Worm (Caenorhabditis elegans) whole organism, young adult: ENCODE results near the gene Y105C5A.1285.

Experiments
- B0019.2 ChIP-seq: fragments of 200-800 bp; sonication (Bioruptor generic); conservative IDR thresholded peaks from 2 replicates; pipeline ENCODE4 v1.3.6; 2022; ENCODE audit warnings: missing genetic modification reagents, missing genetic modification characterization, missing compliant biosample characterization
- B0035.1 ChIP-seq: sonication (generic microtip); optimal IDR thresholded peaks from 2 replicates; lab custom pipeline; 2016; ENCODE audit warnings: missing genetic modification characterization, mild to moderate bottlenecking, missing compliant biosample characterization, missing genotype, missing genetic modification reagents
- B0261.1 ChIP-seq: sonication (generic microtip); optimal IDR thresholded peaks from 2 replicates; lab custom pipeline; 2016; ENCODE audit warnings: mild to moderate bottlenecking, missing genetic modification characterization, moderate library complexity, missing compliant biosample characterization
- C06A6.2 ChIP-seq: fragments of 200-800 bp; sonication (Bioruptor generic); conservative IDR thresholded peaks from 2 replicates; pipeline ENCODE4 v1.3.6; 2022; ENCODE audit warnings: missing genetic modification characterization, missing compliant biosample characterization
- D2030.7 ChIP-seq: fragments of 200-800 bp; sonication (Bioruptor generic); IDR thresholded peaks from 2 replicates; pipeline ENCODE4 v1.3.6; 2022; ENCODE audit warnings: missing genetic modification reagents, missing genetic modification characterization, missing compliant biosample characterization
- K12H6.12 ChIP-seq: fragments of 200-800 bp; sonication (Bioruptor generic); optimal IDR thresholded peaks from 2 replicates; lab custom pipeline; 2018; ENCODE audit warnings: mild to moderate bottlenecking, missing genetic modification characterization, missing compliant biosample characterization
- T26A5.8 ChIP-seq: sonication (generic microtip); optimal IDR thresholded peaks from 2 replicates; lab custom pipeline; 2016; ENCODE audit warnings: missing genetic modification characterization, missing compliant biosample characterization
- Y95B8A.8 ChIP-seq: fragments of 200-800 bp; sonication (Bioruptor generic); IDR thresholded peaks from 2 replicates; pipeline ENCODE4 v1.3.6; 2022; ENCODE audit warnings: missing genetic modification reagents, missing genetic modification characterization, missing compliant biosample characterization
- ama-1 ChIP-seq, 3 experiments: fragments of 150-350 bp in 1 of 3; sonication (generic microtip) in 2 of 3; optimal IDR thresholded peaks; 2 replicates each; lab custom pipeline; 2014 to 2018; ENCODE audit warnings: missing biosample characterization in 2 of 3, missing genetic modification characterization in 2 of 3, missing genetic modification reagents in 2 of 3
- atf-7 ChIP-seq: sonication (generic microtip); optimal IDR thresholded peaks from 2 replicates; lab custom pipeline; 2017; ENCODE audit warnings: mild to moderate bottlenecking, missing genetic modification characterization, missing compliant biosample characterization
- attf-6 ChIP-seq: fragments of 200-800 bp; sonication (Bioruptor generic); IDR thresholded peaks from 2 replicates; pipeline ENCODE4 v1.3.6; 2022; ENCODE audit warnings: missing genetic modification reagents, missing genetic modification characterization, missing compliant biosample characterization
- bed-1 ChIP-seq: fragments of 200-800 bp; sonication (Bioruptor generic); IDR thresholded peaks from 2 replicates; pipeline ENCODE4 v1.3.6; 2022; ENCODE audit warnings: missing genetic modification reagents, missing genetic modification characterization, missing compliant biosample characterization
- cebp-1 ChIP-seq, 2 experiments: fragments of 200-800 bp in 1 of 2; sonication (Bioruptor generic) in 1 of 2; sonication (generic microtip) in 1 of 2; IDR thresholded peaks in 1 of 2; optimal IDR thresholded peaks in 1 of 2; 2 replicates each; pipeline versions ENCODE4 v1.3.6 to Lab custom; 2017 to 2022; ENCODE audit warnings: missing compliant biosample characterization in 2 of 2, missing genetic modification characterization in 2 of 2, mild to moderate bottlenecking in 1 of 2, missing genetic modification reagents in 1 of 2, moderate library complexity in 1 of 2
- cebp-2 ChIP-seq: fragments of 200-800 bp; sonication (Bioruptor generic); IDR thresholded peaks from 2 replicates; pipeline ENCODE4 v1.3.6; 2022; ENCODE audit warnings: missing genetic modification characterization, missing compliant biosample characterization
- ceh-100 ChIP-seq: fragments of 200-800 bp; sonication (Bioruptor generic); IDR thresholded peaks from 2 replicates; pipeline ENCODE4 v1.3.6; 2022; ENCODE audit warnings: missing genetic modification reagents, missing genetic modification characterization, missing compliant biosample characterization
- ceh-58 ChIP-seq: fragments of 200-800 bp; sonication (Bioruptor generic); IDR thresholded peaks from 2 replicates; pipeline ENCODE4 v1.3.6; 2022; ENCODE audit warnings: missing genetic modification characterization, missing compliant biosample characterization
- chd-7 ChIP-seq: sonication (generic microtip); optimal IDR thresholded peaks from 2 replicates; lab custom pipeline; 2016; ENCODE audit warnings: mild to moderate bottlenecking, missing genetic modification characterization, moderate library complexity, missing compliant biosample characterization
- dox-1 ChIP-seq: fragments of 200-800 bp; sonication (Bioruptor generic); IDR thresholded peaks from 2 replicates; pipeline ENCODE4 v1.3.6; 2022; ENCODE audit warnings: missing genetic modification reagents, missing genetic modification characterization, missing compliant biosample characterization
- ekl-4 ChIP-seq: fragments of 200-800 bp; sonication (Bioruptor generic); IDR thresholded peaks from 2 replicates; pipeline ENCODE4 v1.3.6; 2022; ENCODE audit warnings: missing genetic modification reagents, missing genetic modification characterization, missing compliant biosample characterization
- him-1 ChIP-seq: sonication (generic microtip); optimal IDR thresholded peaks from 2 replicates; lab custom pipeline; 2016; ENCODE audit warnings: missing genotype, missing genetic modification reagents, missing genetic modification characterization, missing compliant biosample characterization
- hsf-1 ChIP-seq: fragments of 200-800 bp; sonication (Bioruptor generic); IDR thresholded peaks from 2 replicates; pipeline ENCODE4 v1.3.6; 2022; ENCODE audit warnings: missing genetic modification reagents, missing genetic modification characterization, missing compliant biosample characterization
- lin-35 ChIP-seq, 3 experiments: fragments of 150-350 bp in 2 of 3; sonication (generic microtip) in 1 of 3; optimal IDR thresholded peaks; 2 replicates each; lab custom pipeline; 2014 to 2018; ENCODE audit warnings: missing biosample characterization in 3 of 3, missing genetic modification characterization in 3 of 3, missing genetic modification reagents in 3 of 3
- lin-40 ChIP-seq: sonication (generic microtip); optimal IDR thresholded peaks from 2 replicates; lab custom pipeline; 2016; ENCODE audit warnings: missing genetic modification characterization, mild to moderate bottlenecking, missing compliant biosample characterization, missing genotype, missing genetic modification reagents
- madf-6 ChIP-seq: fragments of 200-800 bp; sonication (Bioruptor generic); IDR thresholded peaks from 2 replicates; pipeline ENCODE4 v1.3.6; 2022; ENCODE audit warnings: missing genetic modification reagents, missing genetic modification characterization, missing compliant biosample characterization
- mcd-1 ChIP-seq: fragments of 200-800 bp; sonication (Bioruptor generic); IDR thresholded peaks from 2 replicates; pipeline ENCODE4 v1.3.6; 2022; ENCODE audit warnings: missing genetic modification reagents, missing genetic modification characterization, missing compliant biosample characterization
- mes-4 ChIP-seq: sonication (generic microtip); optimal IDR thresholded peaks from 2 replicates; lab custom pipeline; 2016; ENCODE audit warnings: missing genotype, missing genetic modification characterization, missing compliant biosample characterization
- mxl-1 ChIP-seq: sonication (generic microtip); optimal IDR thresholded peaks from 2 replicates; lab custom pipeline; 2016; ENCODE audit warnings: missing genetic modification characterization, missing compliant biosample characterization
- nfyb-1 ChIP-seq: fragments of 200-800 bp; sonication (Bioruptor generic); IDR thresholded peaks from 2 replicates; pipeline ENCODE4 v1.3.6; 2022; ENCODE audit warnings: missing genetic modification reagents, missing genetic modification characterization, missing compliant biosample characterization
- nhr-80 ChIP-seq: sonication (generic microtip); optimal IDR thresholded peaks from 2 replicates; lab custom pipeline; 2016; ENCODE audit warnings: missing genetic modification characterization, missing compliant biosample characterization
- nhr-90 ChIP-seq: sonication (generic microtip); optimal IDR thresholded peaks from 2 replicates; lab custom pipeline; 2016; ENCODE audit warnings: missing genotype, mild to moderate bottlenecking, missing genetic modification characterization, missing compliant biosample characterization
- rec-8 ChIP-seq, 2 experiments: sonication (generic microtip); optimal IDR thresholded peaks; 2 replicates each; lab custom pipeline; 2016; ENCODE audit warnings: mild to moderate bottlenecking in 2 of 2, missing genetic modification characterization in 2 of 2, missing genetic modification reagents in 2 of 2, missing genotype in 2 of 2, missing biosample characterization in 1 of 2, missing compliant biosample characterization in 1 of 2, moderate library complexity in 1 of 2
- repo-1 ChIP-seq: sonication (generic microtip); optimal IDR thresholded peaks from 2 replicates; lab custom pipeline; 2017; ENCODE audit warnings: mild to moderate bottlenecking, missing genetic modification characterization, missing compliant biosample characterization
- rpc-1 ChIP-seq, 2 experiments: fragments of 150-350 bp in 1 of 2; sonication (generic microtip) in 1 of 2; optimal IDR thresholded peaks; 2 replicates each; lab custom pipeline; 2014 to 2018; ENCODE audit warnings: missing biosample characterization in 1 of 2, missing genetic modification characterization in 1 of 2, missing genetic modification reagents in 1 of 2, missing genotype in 1 of 2
- sdz-38 ChIP-seq: sonication (generic microtip); optimal IDR thresholded peaks from 2 replicates; lab custom pipeline; 2016; ENCODE audit warnings: missing genotype, missing genetic modification characterization, missing compliant biosample characterization
- snpc-1.1 ChIP-seq: sonication (generic microtip); optimal IDR thresholded peaks from 2 replicates; lab custom pipeline; 2017; ENCODE audit warnings: missing genetic modification characterization, mild to moderate bottlenecking, missing compliant biosample characterization, antibody characterized with exemption, moderate library complexity, missing genotype, missing genetic modification reagents; ENCODE audit not compliant: insufficient read depth
- snpc-1.3 ChIP-seq: sonication (generic microtip); optimal IDR thresholded peaks from 2 replicates; lab custom pipeline; 2017; ENCODE audit warnings: missing genetic modification characterization, mild to moderate bottlenecking, missing compliant biosample characterization, antibody characterized with exemption, moderate library complexity, missing genotype, missing genetic modification reagents; ENCODE audit not compliant: insufficient read depth
- snpc-3.4 ChIP-seq: sonication (generic microtip); optimal IDR thresholded peaks from 2 replicates; lab custom pipeline; 2017; ENCODE audit warnings: missing genetic modification characterization, mild to moderate bottlenecking, missing compliant biosample characterization, antibody characterized with exemption, moderate library complexity, missing genotype, missing genetic modification reagents
- snpc-4 ChIP-seq, 5 experiments: fragments of 150-350 bp in 1 of 5; sonication (generic microtip) in 4 of 5; optimal IDR thresholded peaks; 2 replicates each; lab custom pipeline; 2014 to 2018; ENCODE audit warnings: missing genetic modification characterization in 5 of 5, missing biosample characterization in 3 of 5, antibody characterized with exemption in 2 of 5, mild to moderate bottlenecking in 2 of 5, missing compliant biosample characterization in 2 of 5, missing genotype in 2 of 5, moderate library complexity in 2 of 5, missing genetic modification reagents in 1 of 5
- somi-1 ChIP-seq: fragments of 200-800 bp; sonication (Bioruptor generic); optimal IDR thresholded peaks from 2 replicates; lab custom pipeline; 2018; ENCODE audit warnings: mild to moderate bottlenecking, missing genetic modification characterization, missing compliant biosample characterization
- sptf-2 ChIP-seq: fragments of 200-800 bp; sonication (Bioruptor generic); optimal IDR thresholded peaks from 2 replicates; lab custom pipeline; 2018; ENCODE audit warnings: mild to moderate bottlenecking, missing genetic modification characterization, missing compliant biosample characterization
- tbp1 ChIP-seq: fragments of 200-800 bp; sonication (Bioruptor generic); optimal IDR thresholded peaks from 2 replicates; lab custom pipeline; 2018; ENCODE audit warnings: mild to moderate bottlenecking, missing genetic modification characterization, missing compliant biosample characterization
- unc-130 ChIP-seq: sonication (generic microtip); optimal IDR thresholded peaks from 2 replicates; lab custom pipeline; 2016; ENCODE audit warnings: missing genetic modification reagents, missing genetic modification characterization, missing compliant biosample characterization
- xnd-1 ChIP-seq: sonication (generic microtip); optimal IDR thresholded peaks from 2 replicates; lab custom pipeline; 2016; ENCODE audit warnings: missing genotype, missing genetic modification reagents, missing genetic modification characterization, missing compliant biosample characterization
- zim-3 ChIP-seq: sonication (generic microtip); optimal IDR thresholded peaks from 2 replicates; lab custom pipeline; 2017; ENCODE audit warnings: mild to moderate bottlenecking, missing genetic modification characterization, moderate library complexity, missing compliant biosample characterization
- ztf-18 ChIP-seq: sonication (generic microtip); optimal IDR thresholded peaks from 2 replicates; lab custom pipeline; 2016; ENCODE audit warnings: missing genotype, mild to moderate bottlenecking, missing genetic modification characterization, missing compliant biosample characterization
- ztf-6 ChIP-seq: fragments of 200-800 bp; sonication (Bioruptor generic); IDR thresholded peaks from 2 replicates; pipeline ENCODE4 v1.3.6; 2022; ENCODE audit warnings: missing genetic modification reagents, missing genetic modification characterization, missing compliant biosample characterization

Gene Y105C5A.1285

ce11 chrIV:15793213-15793612 is 41.0 kb downstream of the Y105C5A.1285 start (continued):
- peak; percentile 64 for TF ChIP-seq snpc-1.3 (tag; lab: Kevin White, UChicago)
- TF ChIP-seq snpc-4 (GFP tag; optimal IDR thresholded peaks at IDR 0.05; lab: Kevin White, UChicago): peak; percentile 92
- TF ChIP-seq snpc-4 (tag; optimal IDR thresholded peaks at IDR 0.05; lab: Kevin White, UChicago): peak; percentile 17 to 98 (median 95)
- no peak for TF ChIP-seq repo-1 (tag; lab: Kevin White, UChicago)
- no peak for TF ChIP-seq zim-3
- TF ChIP-seq snpc-1.1: peak; percentile 62
- TF ChIP-seq K12H6.12 (tag; lab: Kevin White, UChicago): no peak
- no peak for TF ChIP-seq T26A5.8 (tag; lab: Kevin White, UChicago)
- no peak for TF ChIP-seq chd-7 (tag; lab: Kevin White, UChicago)
- TF ChIP-seq C06A6.2 (GFP tag; lab: Robert Waterston, UW): no peak
- no peak for TF ChIP-seq B0019.2 (GFP tag; lab: Robert Waterston, UW)
- no peak for TF ChIP-seq nhr-80 (tag; lab: Kevin White, UChicago)
- TF ChIP-seq dox-1 (GFP tag; lab: Robert Waterston, UW): no peak
- no peak for TF ChIP-seq ekl-4 (GFP tag; lab: Robert Waterston, UW)
- TF ChIP-seq madf-6 (GFP tag; lab: Robert Waterston, UW): no peak
- TF ChIP-seq attf-6 (GFP tag; lab: Robert Waterston, UW): peak; percentile 98
- peak; percentile 85 for TF ChIP-seq hsf-1 (GFP tag; lab: Robert Waterston, UW)
- no peak for TF ChIP-seq ztf-6 (GFP tag; lab: Robert Waterston, UW)
- TF ChIP-seq B0261.1: peak; percentile 75
- peak; percentile 58 for TF ChIP-seq rpc-1 (optimal IDR thresholded peaks at IDR 0.05; lab: Kevin White, UChicago)
- TF ChIP-seq rpc-1 (tag; optimal IDR thresholded peaks at IDR 0.05; lab: Kevin White, UChicago): peak; percentile 76
- TF ChIP-seq mes-4 (tag; lab: Kevin White, UChicago): no peak
- peak; percentile 72 for TF ChIP-seq ztf-18 (tag; lab: Kevin White, UChicago)
- peak; percentile 15 for TF ChIP-seq nhr-90 (tag; lab: Kevin White, UChicago)
- no peak for TF ChIP-seq atf-7 (tag; lab: Kevin White, UChicago)
- no peak for TF ChIP-seq somi-1 (GFP tag; lab: Kevin White, UChicago)
- TF ChIP-seq snpc-3.4: no peak
- no peak for TF ChIP-seq B0035.1
- no peak for TF ChIP-seq cebp-2 (GFP tag; lab: Robert Waterston, UW)
- no peak for TF ChIP-seq sptf-2 (GFP tag; lab: Kevin White, UChicago)
- no peak for TF ChIP-seq lin-35 (GFP tag; optimal IDR thresholded peaks at IDR 0.05; lab: Kevin White, UChicago)
- no peak for TF ChIP-seq sdz-38 (tag; lab: Kevin White, UChicago)
- TF ChIP-seq bed-1 (GFP tag; lab: Robert Waterston, UW): no peak
- TF ChIP-seq unc-130: no peak
- no peak for TF ChIP-seq ceh-100 (GFP tag; lab: Robert Waterston, UW)
- no peak for TF ChIP-seq ama-1 (optimal IDR thresholded peaks at IDR 0.05; lab: Kevin White, UChicago)
- TF ChIP-seq ama-1 (GFP tag; optimal IDR thresholded peaks at IDR 0.05; lab: Kevin White, UChicago): no peak
- peak; percentile 21 for TF ChIP-seq him-1
- no peak for TF ChIP-seq lin-40 (tag; lab: Kevin White, UChicago)
- no peak for TF ChIP-seq ceh-58 (GFP tag; lab: Robert Waterston, UW)
- TF ChIP-seq cebp-1 (GFP tag; IDR thresholded peaks at IDR 0.05; lab: Robert Waterston, UW): 0 out of 2 replicates have a peak, but pooled peaks have one; percentile 33
- TF ChIP-seq cebp-1 (tag; optimal IDR thresholded peaks at IDR 0.05; lab: Kevin White, UChicago): no peak
- TF ChIP-seq tbp1 (GFP tag; lab: Kevin White, UChicago): peak; percentile 90
- TF ChIP-seq rec-8 (tag; optimal IDR thresholded peaks at IDR 0.05; lab: Kevin White, UChicago): peak in 1 of 2 experiments; percentile 1
- TF ChIP-seq mxl-1 (tag; lab: Kevin White, UChicago): no peak
- TF ChIP-seq D2030.7: peak; percentile 67
- no peak for TF ChIP-seq Y95B8A.8 (GFP tag; lab: Robert Waterston, UW)
- peak; percentile 30; the same call in 1 of the 2 replicates for TF ChIP-seq mcd-1
- no peak for TF ChIP-seq xnd-1 (tag; lab: Kevin White, UChicago)
- 0 out of 2 replicates have a peak, but pooled peaks have one; percentile 55 for TF ChIP-seq nfyb-1 (GFP tag; lab: Robert Waterston, UW)
